Fruit fly (Drosophila melanogaster) whole organism, pupa: ENCODE measurements around the gene RpL32.

Experiments
- CG34367 ChIP-seq: fragments of 200-800 bp; sonication (Bioruptor generic); optimal IDR thresholded peaks from 2 replicates; lab custom pipeline; 2018; ENCODE audit warnings: missing biosample characterization, mild to moderate bottlenecking, missing genetic modification characterization
- EcR ChIP-seq: fragments of 200-800 bp; sonication (Bioruptor generic); optimal IDR thresholded peaks from 3 replicates; lab custom pipeline; 2019; ENCODE audit warnings: missing biosample characterization, missing genetic modification characterization, mild to moderate bottlenecking, moderate library complexity, missing genetic modification reagents
- Ets98B ChIP-seq: fragments of 200-800 bp; sonication (Bioruptor generic); IDR thresholded peaks from 2 replicates; pipeline ENCODE4 v1.3.6; 2022; ENCODE audit warnings: missing biosample characterization, missing genetic modification characterization
- Pif1B ChIP-seq: fragments of 200-800 bp; sonication (Bioruptor generic); optimal IDR thresholded peaks from 3 replicates; lab custom pipeline; 2016; ENCODE audit warnings: missing biosample characterization, missing genetic modification characterization
- gl ChIP-seq: fragments of 200-800 bp; sonication (Bioruptor generic); optimal IDR thresholded peaks from 2 replicates; lab custom pipeline; 2018; ENCODE audit warnings: missing biosample characterization, mild to moderate bottlenecking, missing genetic modification characterization
- rn ChIP-seq: fragments of 200-800 bp; sonication (Bioruptor generic); IDR thresholded peaks from 2 replicates; pipeline ENCODE4 v1.3.6; 2022; ENCODE audit warnings: missing biosample characterization, missing genetic modification characterization

DNA sequence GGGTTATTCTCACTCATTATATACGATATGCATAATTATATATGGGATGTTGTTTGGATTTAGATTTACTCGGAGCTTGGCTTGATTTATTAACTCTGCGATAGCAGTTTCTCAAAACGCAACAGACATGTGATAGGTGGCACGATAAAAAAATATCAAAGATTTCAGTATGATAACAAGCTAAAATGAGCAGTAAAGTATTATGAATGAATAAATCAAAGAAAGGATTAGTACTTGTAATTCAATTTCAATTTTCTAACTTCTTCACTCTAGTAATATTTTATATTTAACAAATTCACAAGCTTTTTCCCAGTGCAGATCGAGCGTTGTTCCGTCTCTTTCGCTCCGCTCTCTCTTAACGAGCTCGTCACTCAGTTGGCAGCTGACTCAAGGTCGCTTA is 38.2 kb upstream of the RpL32 start:
- TF ChIP-seq EcR (GFP tag; lab: Kevin White, UChicago), result no peak
- no peak for TF ChIP-seq CG34367 (tag; lab: Kevin White, UChicago)
- TF ChIP-seq rn (GFP tag; lab: Robert Waterston, UW), result no peak
- TF ChIP-seq Pif1B (GFP tag; lab: Kevin White, UChicago), result no peak
- no peak for TF ChIP-seq Ets98B (GFP tag; lab: Robert Waterston, UW)
- no peak for TF ChIP-seq gl
